Fruit fly (Drosophila melanogaster) Kc167 (cell line): ENCODE results near the gene scpr-B.

Experiments
- Myc ChIP-seq: fragments of >200 bp; optimal IDR thresholded peaks from 2 replicates; lab custom pipeline; 2017; ENCODE audit warnings: missing external identifiers
- Sin3A ChIP-seq: fragments of >200 bp; optimal IDR thresholded peaks from 2 replicates; lab custom pipeline; 2018; ENCODE audit warnings: missing external identifiers

DNA sequence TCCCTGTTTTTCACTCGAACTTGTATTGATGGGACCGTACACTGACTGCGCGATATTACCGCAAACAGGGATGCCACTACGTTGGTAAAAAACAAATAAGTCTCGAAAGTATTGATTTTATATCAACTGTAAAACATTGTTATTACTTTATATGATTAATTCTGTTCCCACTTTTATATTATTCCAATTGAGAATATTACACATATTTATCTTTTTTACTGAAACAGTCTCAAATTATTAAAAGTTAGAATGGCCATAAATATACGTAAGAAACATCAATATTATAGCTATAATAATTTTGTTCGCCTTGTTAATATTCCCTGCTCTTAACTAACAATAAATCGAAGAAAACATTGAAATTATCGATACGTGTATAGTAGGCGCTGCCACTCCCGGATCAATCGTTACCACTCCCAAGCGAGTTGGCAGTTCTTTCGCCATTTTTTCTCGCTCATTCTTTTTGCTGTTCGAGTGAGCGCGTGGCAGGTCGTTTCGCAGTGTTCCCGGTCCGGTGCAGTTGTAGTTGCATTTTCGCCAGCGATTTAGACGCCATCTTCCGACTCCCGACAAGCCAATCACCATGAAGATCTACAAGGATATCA is 30.9 kb downstream of the scpr-B start, which contains the start of the genes SdhC and Tctp:
- TF ChIP-seq Myc (lab: Kevin White, UChicago): no peak
- TF ChIP-seq Sin3A: no peak
